Fruit fly (Drosophila melanogaster): ENCODE measurements around the gene robo2.
A peak's percentile ranks its signal among the peaks of the same experiment; 100 is the strongest.

Gene robo2

DNA sequence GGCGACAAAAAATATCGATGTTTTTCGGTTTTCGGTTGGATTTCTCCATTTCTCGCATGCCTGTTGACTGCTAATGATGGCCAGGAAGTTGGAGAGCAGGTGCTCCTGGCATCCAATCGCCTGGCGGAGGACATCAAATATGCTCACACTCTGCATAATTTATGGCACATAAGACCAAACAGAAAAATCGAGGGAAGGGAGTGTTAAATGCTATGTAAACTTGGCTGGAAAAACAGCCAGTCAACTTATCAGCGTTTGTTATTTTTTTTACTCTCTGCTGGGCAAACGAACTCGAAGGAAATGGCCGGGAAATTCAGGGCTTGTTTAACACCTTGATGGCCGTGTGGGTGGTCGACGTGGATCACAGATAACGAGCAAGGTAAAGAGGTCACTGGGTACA is 27.9 kb upstream of the robo2 start (continued):
- TF ChIP-seq CG32532 (GFP tag; IDR thresholded peaks at IDR 0.05) (no peak), Mrtf (GFP tag; IDR thresholded peaks at IDR 0.05) (no peak), oc (tag; optimal IDR thresholded peaks at IDR 0.05) (no peak), knrl (GFP tag; IDR thresholded peaks at IDR 0.05; ENCODE audit: partially characterized antibody) (no peak), bbx (GFP tag; IDR thresholded peaks at IDR 0.05; ENCODE audit: partially characterized antibody) (no peak), chif (GFP tag; optimal IDR thresholded peaks at IDR 0.05) (no peak), Dll (GFP tag; IDR thresholded peaks at IDR 0.05; ENCODE audit: partially characterized antibody) (no peak), CG4282 (GFP tag; optimal IDR thresholded peaks at IDR 0.05) (no peak), shn (GFP tag; optimal IDR thresholded peaks at IDR 0.05) (no peak), CG9932 (GFP tag; IDR thresholded peaks at IDR 0.05) (no peak), sens (GFP tag) (no peak), lola (GFP tag; optimal IDR thresholded peaks at IDR 0.05) (no peak), Antp (GFP tag; optimal IDR thresholded peaks at IDR 0.05) (no peak), CG12769 (tag; optimal IDR thresholded peaks at IDR 0.05) (no peak), BEAF-32 (GFP tag; optimal IDR thresholded peaks at IDR 0.05) (no peak), tup (GFP tag; optimal IDR thresholded peaks at IDR 0.05) (no peak), ara (GFP tag; IDR thresholded peaks at IDR 0.05) (no peak), CG13123 (GFP tag; optimal IDR thresholded peaks at IDR 0.05) (no peak), CG12299 (tag; optimal IDR thresholded peaks at IDR 0.05) (no peak), sc (optimal IDR thresholded peaks at IDR 0.05) (no peak), sc (GFP tag; optimal IDR thresholded peaks at IDR 0.05) (peak; percentile 8), CHES-1-like (GFP tag; optimal IDR thresholded peaks at IDR 0.05) (no peak), CG10431 (GFP tag; optimal IDR thresholded peaks at IDR 0.05) (no peak), salm (tag; optimal IDR thresholded peaks at IDR 0.05) (peak; percentile 5), Awh (GFP tag; IDR thresholded peaks at IDR 0.05) (no peak), phol (tag; optimal IDR thresholded peaks at IDR 0.05) (no peak), Med (GFP tag) (no peak), Nf-YC (tag; optimal IDR thresholded peaks at IDR 0.05) (no peak), lmd (GFP tag; IDR thresholded peaks at IDR 0.05) (no peak), CG15696 (tag; optimal IDR thresholded peaks at IDR 0.05) (peak; percentile 51), ac (GFP tag; optimal IDR thresholded peaks at IDR 0.05) (peak; percentile 67), D19A (tag; optimal IDR thresholded peaks at IDR 0.05) (no peak), Kr (GFP tag; optimal IDR thresholded peaks at IDR 0.05) (peak; percentile 54), otp (GFP tag; IDR thresholded peaks at IDR 0.05) (peak; percentile 29; the same call in 1 of the 3 replicates), CG14441 (GFP tag; IDR thresholded peaks at IDR 0.05) (no peak), pzg (GFP tag; optimal IDR thresholded peaks at IDR 0.05) (no peak), grn (GFP tag; optimal IDR thresholded peaks at IDR 0.05) (no peak), Lpt (GFP tag; optimal IDR thresholded peaks at IDR 0.05) (no peak), insv (GFP tag; optimal IDR thresholded peaks at IDR 0.05) (no peak), Nf-YB (GFP tag; optimal IDR thresholded peaks at IDR 0.05) (no peak), ci (GFP tag; IDR thresholded peaks at IDR 0.05) (0 out of 3 replicates have a peak, but pooled peaks have one; percentile 1), Doc3 (GFP tag; IDR thresholded peaks at IDR 0.05; ENCODE audit: partially characterized antibody) (no peak), Hey (tag; optimal IDR thresholded peaks at IDR 0.05) (no peak), sqz (GFP tag; optimal IDR thresholded peaks at IDR 0.05) (peak; percentile 26), fd96Cb (tag; optimal IDR thresholded peaks at IDR 0.05) (no peak), Ets97D (GFP tag; optimal IDR thresholded peaks at IDR 0.05) (no peak)
